Fruit fly (Drosophila melanogaster) whole organism, embryonic: ENCODE measurements around the gene Rm62.

Experiments
- CG12104 ChIP-seq: fragments of 200-800 bp; sonication (Bioruptor generic); optimal IDR thresholded peaks from 3 replicates; lab custom pipeline; 2016; ENCODE audit warnings: missing biosample characterization, missing genetic modification characterization
- CG12219 ChIP-seq: fragments of 200-800 bp; sonication (Bioruptor generic); optimal IDR thresholded peaks from 3 replicates; lab custom pipeline; 2018; ENCODE audit warnings: missing biosample characterization, mild to moderate bottlenecking, missing genetic modification characterization
- CG12299 ChIP-seq: fragments of 200-800 bp; sonication (Bioruptor generic); optimal IDR thresholded peaks from 2 replicates; lab custom pipeline; 2018; ENCODE audit warnings: missing biosample characterization, mild to moderate bottlenecking, missing genetic modification characterization
- CG13424 ChIP-seq: fragments of 200-800 bp; sonication (Bioruptor generic); optimal IDR thresholded peaks from 2 replicates; lab custom pipeline; 2019; ENCODE audit warnings: missing biosample characterization, mild to moderate bottlenecking, missing genetic modification characterization, moderate library complexity
- CG13894 ChIP-seq: fragments of 200-800 bp; sonication (Bioruptor generic); optimal IDR thresholded peaks from 3 replicates; lab custom pipeline; 2018; ENCODE audit warnings: missing biosample characterization, mild to moderate bottlenecking, missing genetic modification characterization, moderate library complexity
- CG14667 ChIP-seq: fragments of 200-800 bp; sonication (Bioruptor generic); IDR thresholded peaks from 2 replicates; pipeline ENCODE4 v1.3.6; 2022; ENCODE audit warnings: missing biosample characterization, missing genetic modification characterization
- CG1529 ChIP-seq: fragments of 200-800 bp; sonication (Bioruptor generic); optimal IDR thresholded peaks from 3 replicates; lab custom pipeline; 2018; ENCODE audit warnings: missing biosample characterization, missing genetic modification characterization
- CG15514 ChIP-seq: fragments of 200-800 bp; sonication (Bioruptor generic); optimal IDR thresholded peaks from 3 replicates; lab custom pipeline; 2017; ENCODE audit warnings: missing biosample characterization, missing genetic modification characterization, mild to moderate bottlenecking, moderate library complexity, missing genetic modification reagents
- CG15696 ChIP-seq: fragments of 200-800 bp; sonication (Bioruptor generic); optimal IDR thresholded peaks from 2 replicates; lab custom pipeline; 2019; ENCODE audit warnings: missing biosample characterization, mild to moderate bottlenecking, missing genetic modification characterization, moderate library complexity
- CG18764 ChIP-seq: fragments of 200-800 bp; sonication (Bioruptor generic); optimal IDR thresholded peaks from 3 replicates; lab custom pipeline; 2016; ENCODE audit warnings: missing biosample characterization, missing genetic modification characterization
- CG33557 ChIP-seq: fragments of 200-800 bp; sonication (Bioruptor generic); optimal IDR thresholded peaks from 2 replicates; lab custom pipeline; 2019; ENCODE audit warnings: missing biosample characterization, mild to moderate bottlenecking, missing genetic modification characterization, moderate library complexity
- CG3407 ChIP-seq: fragments of 200-800 bp; sonication (Bioruptor generic); optimal IDR thresholded peaks from 2 replicates; lab custom pipeline; 2018; ENCODE audit warnings: missing biosample characterization, mild to moderate bottlenecking, missing genetic modification characterization
- CG6791 ChIP-seq: fragments of 200-800 bp; sonication (Bioruptor generic); IDR thresholded peaks from 3 replicates; pipeline ENCODE4 v1.3.6; 2022; ENCODE audit warnings: missing biosample characterization, missing genetic modification characterization; ENCODE audit not compliant: partially characterized antibody
- CG6813 ChIP-seq: fragments of 200-800 bp; sonication (Bioruptor generic); optimal IDR thresholded peaks from 2 replicates; lab custom pipeline; 2017; ENCODE audit warnings: missing biosample characterization, missing genetic modification characterization, mild to moderate bottlenecking, moderate library complexity, missing genetic modification reagents
- CG7372 ChIP-seq: fragments of 200-800 bp; sonication (Bioruptor generic); IDR thresholded peaks from 2 replicates; pipeline ENCODE4 v1.3.6; 2022; ENCODE audit warnings: missing biosample characterization, missing genetic modification characterization
- CG7556 ChIP-seq: fragments of 200-800 bp; sonication (Bioruptor generic); optimal IDR thresholded peaks from 2 replicates; lab custom pipeline; 2017; ENCODE audit warnings: missing biosample characterization, mild to moderate bottlenecking, missing genetic modification characterization
- CG7963 ChIP-seq: fragments of 200-800 bp; sonication (Bioruptor generic); IDR thresholded peaks from 3 replicates; pipeline ENCODE4 v1.3.6; 2022; ENCODE audit warnings: missing biosample characterization, missing genetic modification characterization; ENCODE audit not compliant: partially characterized antibody
- CG8089 ChIP-seq: fragments of 200-800 bp; sonication (Bioruptor generic); optimal IDR thresholded peaks from 3 replicates; lab custom pipeline; 2016; ENCODE audit warnings: missing biosample characterization, missing genetic modification characterization
- CG9727 ChIP-seq: fragments of 200-800 bp; sonication (Bioruptor generic); optimal IDR thresholded peaks from 3 replicates; lab custom pipeline; 2017; ENCODE audit warnings: missing biosample characterization, mild to moderate bottlenecking, missing genetic modification characterization
- CrebB ChIP-seq: fragments of 200-800 bp; sonication (Bioruptor generic); optimal IDR thresholded peaks from 3 replicates; lab custom pipeline; 2018; ENCODE audit warnings: missing biosample characterization, mild to moderate bottlenecking, missing genetic modification characterization
- Eip74EF ChIP-seq, 2 experiments: fragments of 200-800 bp in 1 of 2; fragments of >200 bp in 1 of 2; sonication (Bioruptor generic) in 1 of 2; optimal IDR thresholded peaks; 2 replicates each; lab custom pipeline; 2017 to 2019; ENCODE audit warnings: missing biosample characterization in 2 of 2, missing genetic modification characterization in 2 of 2, mild to moderate bottlenecking in 1 of 2, moderate library complexity in 1 of 2
- H2.0 ChIP-seq: fragments of 200-800 bp; sonication (Bioruptor generic); IDR thresholded peaks from 2 replicates; pipeline ENCODE4 v1.3.6; 2022; ENCODE audit warnings: missing biosample characterization, missing genetic modification characterization
- HHEX ChIP-seq: fragments of 200-800 bp; sonication (Bioruptor generic); optimal IDR thresholded peaks from 3 replicates; lab custom pipeline; 2017; ENCODE audit warnings: missing biosample characterization, mild to moderate bottlenecking, missing genetic modification characterization, missing genetic modification reagents
- Hsf ChIP-seq: fragments of 200-800 bp; sonication (Bioruptor generic); optimal IDR thresholded peaks from 3 replicates; lab custom pipeline; 2016; ENCODE audit warnings: missing biosample characterization, missing genetic modification characterization
- MESR4 ChIP-seq: fragments of 200-800 bp; sonication (Bioruptor generic); optimal IDR thresholded peaks from 2 replicates; lab custom pipeline; 2018; ENCODE audit warnings: missing biosample characterization, mild to moderate bottlenecking, missing genetic modification characterization, moderate library complexity
- NfI ChIP-seq: fragments of 200-800 bp; sonication (Bioruptor generic); optimal IDR thresholded peaks from 3 replicates; lab custom pipeline; 2018; ENCODE audit warnings: missing biosample characterization, mild to moderate bottlenecking, missing genetic modification characterization, moderate library complexity
- Ravus ChIP-seq: fragments of 200-800 bp; sonication (Bioruptor generic); IDR thresholded peaks from 2 replicates; pipeline ENCODE4 v1.3.6; 2022; ENCODE audit warnings: missing biosample characterization, missing genetic modification characterization
- Scr ChIP-seq: fragments of 200-800 bp; sonication (Bioruptor generic); IDR thresholded peaks from 2 replicates; pipeline ENCODE4 v1.3.6; 2022; ENCODE audit warnings: missing biosample characterization, missing genetic modification characterization; ENCODE audit not compliant: partially characterized antibody
- Usf ChIP-seq: fragments of 200-800 bp; sonication (Bioruptor generic); optimal IDR thresholded peaks from 2 replicates; lab custom pipeline; 2017; ENCODE audit warnings: missing genotype, missing biosample characterization, missing genetic modification characterization
- Xrp1 ChIP-seq: fragments of 200-800 bp; sonication (Bioruptor generic); IDR thresholded peaks from 2 replicates; pipeline ENCODE4 v1.3.6; 2022; ENCODE audit warnings: missing biosample characterization, missing genetic modification characterization
- ab ChIP-seq: fragments of 200-800 bp; sonication (Bioruptor generic); optimal IDR thresholded peaks from 2 replicates; lab custom pipeline; 2016; ENCODE audit warnings: missing biosample characterization, missing genetic modification characterization
- ato ChIP-seq: fragments of 200-800 bp; sonication (Bioruptor generic); IDR thresholded peaks from 2 replicates; pipeline ENCODE4 v1.3.6; 2022; ENCODE audit warnings: missing biosample characterization, missing genetic modification characterization; ENCODE audit not compliant: partially characterized antibody
- cas ChIP-seq: fragments of 200-800 bp; sonication (Bioruptor generic); IDR thresholded peaks from 2 replicates; pipeline ENCODE4 v1.3.6; 2022; ENCODE audit warnings: missing biosample characterization, missing genetic modification characterization
- ci ChIP-seq: fragments of 200-800 bp; sonication (Bioruptor generic); IDR thresholded peaks from 3 replicates; pipeline ENCODE4 v1.3.6; 2022; ENCODE audit warnings: missing biosample characterization, missing genetic modification characterization
- da ChIP-seq: fragments of 200-800 bp; sonication (Bioruptor generic); optimal IDR thresholded peaks from 2 replicates; lab custom pipeline; 2016; ENCODE audit warnings: missing biosample characterization, missing genetic modification characterization
- fru ChIP-seq: fragments of >200 bp; optimal IDR thresholded peaks from 2 replicates; lab custom pipeline; 2017
- fu2 ChIP-seq: fragments of 200-800 bp; sonication (Bioruptor generic); optimal IDR thresholded peaks from 2 replicates; lab custom pipeline; 2016; ENCODE audit warnings: missing biosample characterization, missing genetic modification characterization
- grau ChIP-seq: fragments of 200-800 bp; optimal IDR thresholded peaks from 3 replicates; lab custom pipeline; 2019; ENCODE audit warnings: missing biosample characterization, mild to moderate bottlenecking, missing genetic modification characterization, moderate library complexity
- ham ChIP-seq: fragments of 200-800 bp; sonication (Bioruptor generic); IDR thresholded peaks from 2 replicates; pipeline ENCODE4 v1.3.6; 2022; ENCODE audit warnings: missing biosample characterization, missing genetic modification characterization
- hbn ChIP-seq: fragments of 200-800 bp; sonication (Bioruptor generic); IDR thresholded peaks from 2 replicates; pipeline ENCODE4 v1.3.6; 2022; ENCODE audit warnings: missing biosample characterization, missing genetic modification characterization; ENCODE audit not compliant: partially characterized antibody
- jigr1 ChIP-seq: fragments of 200-800 bp; sonication (Bioruptor generic); IDR thresholded peaks from 3 replicates; pipeline ENCODE4 v1.3.6; 2022; ENCODE audit warnings: missing biosample characterization, missing genetic modification characterization
- nerfin-1 ChIP-seq: fragments of 200-800 bp; sonication (Bioruptor generic); optimal IDR thresholded peaks from 3 replicates; lab custom pipeline; 2019; ENCODE audit warnings: missing biosample characterization, mild to moderate bottlenecking, missing genetic modification characterization, moderate library complexity
- p53 ChIP-seq: fragments of 200-800 bp; sonication (Bioruptor generic); optimal IDR thresholded peaks from 2 replicates; lab custom pipeline; 2016; ENCODE audit warnings: missing biosample characterization, missing genetic modification characterization
- pzg ChIP-seq: fragments of 200-800 bp; sonication (Bioruptor generic); optimal IDR thresholded peaks from 3 replicates; lab custom pipeline; 2018; ENCODE audit warnings: missing biosample characterization, mild to moderate bottlenecking, missing genetic modification characterization, moderate library complexity
- run ChIP-seq: fragments of 200-800 bp; sonication (Bioruptor generic); optimal IDR thresholded peaks from 3 replicates; lab custom pipeline; 2018; ENCODE audit warnings: missing biosample characterization, mild to moderate bottlenecking, missing genetic modification characterization
- sim ChIP-seq: fragments of 200-800 bp; sonication (Bioruptor generic); IDR thresholded peaks from 2 replicates; pipeline ENCODE4 v1.3.6; 2022; ENCODE audit warnings: missing biosample characterization, missing genetic modification characterization
- slbo ChIP-seq: fragments of 200-800 bp; sonication (Bioruptor generic); IDR thresholded peaks from 2 replicates; pipeline ENCODE4 v1.3.6; 2022; ENCODE audit warnings: missing biosample characterization, missing genetic modification characterization
- wek ChIP-seq: fragments of 200-800 bp; sonication (Bioruptor generic); optimal IDR thresholded peaks from 3 replicates; lab custom pipeline; 2018; ENCODE audit warnings: missing biosample characterization, mild to moderate bottlenecking, missing genetic modification characterization, moderate library complexity
- z ChIP-seq: fragments of 200-800 bp; sonication (Bioruptor generic); IDR thresholded peaks from 3 replicates; pipeline ENCODE4 v1.3.6; 2022; ENCODE audit warnings: missing biosample characterization, missing genetic modification characterization
- zfh1 ChIP-seq: fragments of 200-800 bp; sonication (Bioruptor generic); IDR thresholded peaks from 3 replicates; pipeline ENCODE4 v1.3.6; 2022; ENCODE audit warnings: missing biosample characterization, missing genetic modification characterization
- zfh2 ChIP-seq: fragments of 200-800 bp; sonication (Bioruptor generic); optimal IDR thresholded peaks from 2 replicates; lab custom pipeline; 2016; ENCODE audit warnings: missing biosample characterization, missing genetic modification characterization

Gene Rm62

DNA sequence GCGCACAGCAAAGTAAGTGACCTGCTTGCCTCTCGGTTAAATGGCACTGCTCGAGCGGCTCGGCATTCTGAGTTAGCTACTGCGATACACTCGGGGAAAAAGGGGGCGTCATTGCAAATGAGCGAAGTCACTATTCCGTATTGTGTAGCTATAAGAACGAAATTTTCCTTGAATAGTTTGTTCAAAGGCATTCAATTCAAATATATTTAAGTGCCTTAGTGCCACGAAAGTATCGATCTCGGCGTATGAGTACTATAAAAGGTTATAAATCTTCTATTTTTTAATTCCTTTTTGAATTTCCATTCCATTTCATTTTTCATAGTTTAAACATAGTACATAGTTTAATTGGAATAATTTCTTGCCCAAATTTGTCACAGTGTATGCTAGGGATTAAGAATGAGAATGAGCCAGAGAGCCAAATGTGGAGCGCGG, 10.1 kb downstream of the Rm62 start (continued):
- TF ChIP-seq CG7372 (GFP tag; lab: Robert Waterston, UW) (no peak), Hsf (GFP tag; lab: Kevin White, UChicago) (peak; percentile 49), CG12104 (GFP tag; lab: Kevin White, UChicago) (no peak), Scr (no peak), CG7556 (GFP tag; lab: Kevin White, UChicago) (peak; percentile 61), slbo (GFP tag; lab: Robert Waterston, UW) (peak; percentile 65), wek (GFP tag; lab: Kevin White, UChicago) (no peak), CG6791 (GFP tag; lab: Robert Waterston, UW) (no peak), CG9727 (GFP tag; lab: Kevin White, UChicago) (peak; percentile 62), zfh1 (peak; percentile 51; the same call in 1 of the 3 replicates), Xrp1 (GFP tag; lab: Robert Waterston, UW) (peak; percentile 36; the same call in 1 of the 2 replicates), CG1529 (GFP tag; lab: Kevin White, UChicago) (peak; percentile 25), grau (tag; lab: Kevin White, UChicago) (peak; percentile 67), CG18764 (GFP tag; lab: Kevin White, UChicago) (no peak), CG14667 (GFP tag; lab: Robert Waterston, UW) (no peak), z (GFP tag; lab: Robert Waterston, UW) (no peak), CG33557 (no peak), CG8089 (peak; percentile 23), Ravus (no peak), fru (lab: Kevin White, UChicago) (no peak), ab (no peak), CG12219 (GFP tag; lab: Kevin White, UChicago) (peak; percentile 50), jigr1 (GFP tag; lab: Robert Waterston, UW) (no peak), zfh2 (GFP tag; lab: Kevin White, UChicago) (no peak), ham (GFP tag; lab: Robert Waterston, UW) (no peak), pzg (no peak), da (no peak), CrebB (tag; lab: Kevin White, UChicago) (no peak), nerfin-1 (tag; lab: Kevin White, UChicago) (peak; percentile 31), HHEX (GFP tag; lab: Kevin White, UChicago) (peak; percentile 41), CG3407 (GFP tag; lab: Kevin White, UChicago) (no peak), CG6813 (no peak), CG7963 (no peak), CG15514 (GFP tag; lab: Kevin White, UChicago) (no peak), ci (GFP tag; lab: Robert Waterston, UW) (no peak), CG13894 (tag; lab: Kevin White, UChicago) (no peak), CG12299 (tag; lab: Kevin White, UChicago) (no peak), CG13424 (tag; lab: Kevin White, UChicago) (peak; percentile 65), sim (GFP tag; lab: Robert Waterston, UW) (no peak), CG15696 (tag; lab: Kevin White, UChicago) (no peak), Usf (peak; percentile 11), cas (GFP tag; lab: Robert Waterston, UW) (no peak), run (tag; lab: Kevin White, UChicago) (no peak), MESR4 (no peak), H2.0 (0 out of 2 replicates have a peak, but pooled peaks have one; percentile 23), Eip74EF (GFP tag; optimal IDR thresholded peaks at IDR 0.05; lab: Kevin White, UChicago) (peak in 1 of 2 experiments; percentile 55), fu2 (GFP tag; lab: Kevin White, UChicago) (peak; percentile 29), hbn (GFP tag; lab: Robert Waterston, UW) (no peak), p53 (GFP tag; lab: Kevin White, UChicago) (no peak), NfI (peak; percentile 52), ato (no peak)
